Worm (Caenorhabditis elegans) whole organism, L4/young adult: Measurements from ENCODE around the gene F11C1.10.

Experiments
- W03F9.2 ChIP-seq: fragments of 150-350 bp; optimal IDR thresholded peaks from 2 replicates; lab custom pipeline; 2014; ENCODE audit warnings: missing biosample characterization, missing genetic modification characterization
- dao-5 ChIP-seq: sonication (generic microtip); optimal IDR thresholded peaks from 2 replicates; lab custom pipeline; 2016; ENCODE audit warnings: missing genotype, missing genetic modification characterization, moderate library complexity, missing compliant biosample characterization
- him-1 ChIP-seq: sonication (generic microtip); optimal IDR thresholded peaks from 2 replicates; lab custom pipeline; 2016; ENCODE audit warnings: missing genotype, missing genetic modification reagents, missing genetic modification characterization, missing compliant biosample characterization

- TF ChIP-seq him-1 (tag; lab: Kevin White, UChicago) = no peak
- TF ChIP-seq dao-5 (tag; lab: Kevin White, UChicago) = no peak
- no peak for TF ChIP-seq W03F9.2
Observed at ce11 chrX:12989205-12989604, 12.3 kb downstream of the F11C1.10 start, which contains the start of gene F11C1.7.
